Worm (Caenorhabditis elegans): ENCODE measurements around the gene ceh-33.

DNA sequence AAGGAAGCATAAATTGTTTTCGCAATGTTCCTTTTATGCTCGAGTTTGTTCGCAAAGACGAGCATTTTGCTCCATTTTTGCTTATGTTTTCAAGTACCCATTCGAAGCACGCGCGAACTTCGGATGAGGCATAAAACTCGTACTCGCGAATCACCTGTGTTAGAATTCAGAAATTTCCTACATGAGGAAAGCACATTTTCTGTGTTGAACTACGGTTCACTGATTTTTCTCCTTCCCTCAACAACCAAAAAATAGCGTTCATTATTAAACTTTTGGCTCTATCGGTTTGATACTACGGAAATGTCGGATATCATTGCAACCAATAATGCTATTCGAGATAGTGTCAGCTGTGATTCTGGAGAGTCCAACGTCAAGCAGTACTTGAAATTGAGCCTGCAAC, 10.1 kb upstream of the ceh-33 start, which contains the start of gene srg-28:
- TF ChIP-seq nhr-11 (tag; optimal IDR thresholded peaks at IDR 0.05) (no peak), zip-5 (tag; optimal IDR thresholded peaks at IDR 0.05) (no peak), Y22D7AL.16 (tag; optimal IDR thresholded peaks at IDR 0.05) (no peak), dve-1 (tag; optimal IDR thresholded peaks at IDR 0.05) (no peak), sdc-2 (tag; optimal IDR thresholded peaks at IDR 0.05) (no peak), rnt-1 (tag; optimal IDR thresholded peaks at IDR 0.05) (no peak), ceh-34 (tag; optimal IDR thresholded peaks at IDR 0.05) (no peak), F13H6.1 (tag; optimal IDR thresholded peaks at IDR 0.05) (no peak)

Data from whole organism, late embryonic.